Worm (Caenorhabditis elegans): ENCODE results near the gene F11D5.1.
A peak's percentile ranks its signal among the peaks of the same experiment; 100 is the strongest.

Gene F11D5.1

ce11 chrX:3351526-3351925 lies 18.6 kb downstream of the F11D5.1 start, which contains the start of gene ZK816.1:
Gene ZK816.1, plus strand, starts transcription at chrX:3351712.
- peak; percentile 8 for TF ChIP-seq ref-2 (tag; optimal IDR thresholded peaks at IDR 0.05)
- TF ChIP-seq unc-42 (tag; optimal IDR thresholded peaks at IDR 0.05): peak; percentile 69
- peak; percentile 23; the same call in 1 of the 2 replicates for TF ChIP-seq sox-2 (GFP tag; IDR thresholded peaks at IDR 0.05)
- TF ChIP-seq ceh-31 (tag; optimal IDR thresholded peaks at IDR 0.05): peak; percentile 47
- no peak for TF ChIP-seq ttx-3 (tag; optimal IDR thresholded peaks at IDR 0.05)

ce11 chrX:3362378-3362777 lies 29.5 kb downstream of the F11D5.1 start, which contains the start of gene dhs-26:
Gene dhs-26, minus strand, starts transcription at chrX:3362493.
- TF ChIP-seq ceh-34 (tag; optimal IDR thresholded peaks at IDR 0.05) (no peak), tbx-7 (tag; optimal IDR thresholded peaks at IDR 0.05) (no peak), elt-4 (tag; optimal IDR thresholded peaks at IDR 0.05) (no peak), eyg-1 (tag; optimal IDR thresholded peaks at IDR 0.05) (no peak), hlh-6 (tag; optimal IDR thresholded peaks at IDR 0.05) (no peak), pqm-1 (tag; optimal IDR thresholded peaks at IDR 0.05) (no peak), ceh-9 (tag; optimal IDR thresholded peaks at IDR 0.05) (no peak), ahr-1 (tag; optimal IDR thresholded peaks at IDR 0.05) (no peak), npax-4 (tag; optimal IDR thresholded peaks at IDR 0.05) (no peak)

ce11 chrX:3366782-3367181 lies 33.9 kb downstream of the F11D5.1 start:
- no peak for TF ChIP-seq pax-1 (tag; optimal IDR thresholded peaks at IDR 0.05)
- TF ChIP-seq ceh-9 (tag; optimal IDR thresholded peaks at IDR 0.05): no peak
- TF ChIP-seq che-1 (tag; optimal IDR thresholded peaks at IDR 0.05): no peak
- TF ChIP-seq ceh-48 (tag; optimal IDR thresholded peaks at IDR 0.05): no peak
- TF ChIP-seq fax-1 (tag; optimal IDR thresholded peaks at IDR 0.05): no peak
- TF ChIP-seq ceh-6 (GFP tag; optimal IDR thresholded peaks at IDR 0.05): no peak
- no peak for TF ChIP-seq gmeb-2 (tag; optimal IDR thresholded peaks at IDR 0.05)
- no peak for TF ChIP-seq unc-3 (GFP tag; conservative IDR thresholded peaks at IDR 0.05)
- TF ChIP-seq unc-3 (tag; optimal IDR thresholded peaks at IDR 0.05): no peak
- no peak for TF ChIP-seq madf-2 (tag; optimal IDR thresholded peaks at IDR 0.05)

ce11 chrX:3368659-3369058 lies 35.7 kb downstream of the F11D5.1 start, which contains the start of gene ZK563.2:
Gene ZK563.2, plus strand, starts transcription at chrX:3368959.
- TF ChIP-seq ahr-1 (tag; optimal IDR thresholded peaks at IDR 0.05) (no peak), lim-6 (tag; optimal IDR thresholded peaks at IDR 0.05) (no peak), F13H6.1 (tag; optimal IDR thresholded peaks at IDR 0.05) (no peak), zip-5 (tag; optimal IDR thresholded peaks at IDR 0.05) (no peak), dve-1 (tag; optimal IDR thresholded peaks at IDR 0.05) (no peak), che-1 (tag; optimal IDR thresholded peaks at IDR 0.05) (no peak), ceh-18 (tag; optimal IDR thresholded peaks at IDR 0.05) (no peak), odd-2 (tag; optimal IDR thresholded peaks at IDR 0.05) (no peak), unc-42 (tag; optimal IDR thresholded peaks at IDR 0.05) (no peak), sdc-2 (tag; optimal IDR thresholded peaks at IDR 0.05) (no peak), rnt-1 (tag; optimal IDR thresholded peaks at IDR 0.05) (no peak), pros-1 (tag; optimal IDR thresholded peaks at IDR 0.05) (no peak), syd-9 (tag; optimal IDR thresholded peaks at IDR 0.05) (no peak)

- TF ChIP-seq zip-5 (tag; optimal IDR thresholded peaks at IDR 0.05) (no peak), lin-11 (tag; optimal IDR thresholded peaks at IDR 0.05) (no peak), hlh-6 (tag; optimal IDR thresholded peaks at IDR 0.05) (no peak), rnt-1 (tag; optimal IDR thresholded peaks at IDR 0.05) (no peak), fkh-10 (GFP tag; optimal IDR thresholded peaks at IDR 0.05) (no peak), T23F11.4 (GFP tag; optimal IDR thresholded peaks at IDR 0.05) (no peak), ceh-30 (tag; optimal IDR thresholded peaks at IDR 0.05) (no peak), che-1 (tag; optimal IDR thresholded peaks at IDR 0.05) (no peak), lim-6 (tag; optimal IDR thresholded peaks at IDR 0.05) (no peak), ets-4 (tag; optimal IDR thresholded peaks at IDR 0.05) (no peak), mec-3 (tag; optimal IDR thresholded peaks at IDR 0.05; ENCODE audit: borderline replicate concordance) (no peak), ceh-48 (tag; optimal IDR thresholded peaks at IDR 0.05) (no peak), fax-1 (tag; optimal IDR thresholded peaks at IDR 0.05) (no peak)
These were observed 36.5 kb downstream of the F11D5.1 start for ce11 chrX:3369442-3369841.
